Worm (Caenorhabditis elegans): ENCODE results near the gene nasp-2.

The nasp-2 gene

DNA sequence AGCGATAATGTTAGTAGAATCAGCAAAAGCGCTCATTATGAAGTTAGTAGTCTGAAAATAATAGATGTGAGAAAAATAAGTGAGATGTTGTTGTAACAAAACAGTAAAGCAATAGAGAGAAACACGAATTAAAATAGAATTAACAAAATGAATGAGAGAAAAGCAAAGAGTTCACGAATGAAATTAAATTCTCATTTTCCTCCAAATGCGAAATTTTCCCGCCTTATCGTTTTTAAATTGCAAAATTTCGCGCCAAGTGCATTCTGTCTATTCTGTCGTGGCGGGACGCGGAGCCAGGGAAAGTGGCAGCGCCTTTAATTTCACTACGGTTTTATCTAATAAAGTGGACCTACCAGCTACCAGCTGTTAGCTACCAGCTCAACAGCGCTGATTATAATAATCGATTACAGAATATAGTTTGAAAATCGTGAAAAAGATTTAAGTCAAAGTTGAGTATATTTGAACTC is at the start of gene nasp-2:
TSS of gene nasp-2 (minus strand) at position 51 of the 467 bp plus-strand sequence.
- TF ChIP-seq unc-39 (tag; optimal IDR thresholded peaks at IDR 0.05) = no peak
- no peak for TF ChIP-seq unc-62 (GFP tag; optimal IDR thresholded peaks at IDR 0.05)
- TF ChIP-seq zip-8 (tag; optimal IDR thresholded peaks at IDR 0.05) = no peak
- no peak for TF ChIP-seq flh-1 (GFP tag; optimal IDR thresholded peaks at IDR 0.05)
- no peak for TF ChIP-seq drap-1 (GFP tag; optimal IDR thresholded peaks at IDR 0.05)
- TF ChIP-seq nhr-28 (tag; optimal IDR thresholded peaks at IDR 0.05) = no peak
- TF ChIP-seq nhr-2 (tag; optimal IDR thresholded peaks at IDR 0.05) = no peak
- TF ChIP-seq ceh-43 (GFP tag; optimal IDR thresholded peaks at IDR 0.05) = no peak
- no peak for TF ChIP-seq ham-2 (GFP tag; optimal IDR thresholded peaks at IDR 0.05)
- no peak for TF ChIP-seq ceh-39 (tag; optimal IDR thresholded peaks at IDR 0.05)
- no peak for TF ChIP-seq mab-5 (tag; optimal IDR thresholded peaks at IDR 0.05)
- TF ChIP-seq hlh-1 (tag; optimal IDR thresholded peaks at IDR 0.05) = no peak
- TF ChIP-seq ztf-11 (tag; optimal IDR thresholded peaks at IDR 0.05) = no peak
- no peak for TF ChIP-seq M03D4.4 (tag; optimal IDR thresholded peaks at IDR 0.05)
- no peak for TF ChIP-seq unc-120 (tag; optimal IDR thresholded peaks at IDR 0.05; ENCODE audit: poor library complexity, severe bottlenecking)
- no peak for TF ChIP-seq nhr-237 (tag; optimal IDR thresholded peaks at IDR 0.05)
- TF ChIP-seq sptf-1 (tag; optimal IDR thresholded peaks at IDR 0.05) = no peak
- TF ChIP-seq lin-13 (tag; optimal IDR thresholded peaks at IDR 0.05) = no peak
- TF ChIP-seq elt-3 (tag; optimal IDR thresholded peaks at IDR 0.05) = no peak

- no peak for TF ChIP-seq nhr-28 (tag; optimal IDR thresholded peaks at IDR 0.05)
- no peak for TF ChIP-seq ceh-43 (GFP tag; optimal IDR thresholded peaks at IDR 0.05)
- no peak for TF ChIP-seq blmp-1 (tag; optimal IDR thresholded peaks at IDR 0.05)
- TF ChIP-seq lsy-2 (tag; optimal IDR thresholded peaks at IDR 0.05) = no peak
- no peak for TF ChIP-seq mab-5 (tag; optimal IDR thresholded peaks at IDR 0.05)
- TF ChIP-seq drap-1 (GFP tag; optimal IDR thresholded peaks at IDR 0.05) = no peak
- TF ChIP-seq lin-32 (GFP tag; optimal IDR thresholded peaks at IDR 0.05) = no peak
- no peak for TF ChIP-seq bed-3 (GFP tag; optimal IDR thresholded peaks at IDR 0.05)
- no peak for TF ChIP-seq nhr-2 (tag; optimal IDR thresholded peaks at IDR 0.05)
- no peak for TF ChIP-seq hlh-1 (tag; optimal IDR thresholded peaks at IDR 0.05)
- no peak for TF ChIP-seq unc-120 (tag; optimal IDR thresholded peaks at IDR 0.05; ENCODE audit: poor library complexity, severe bottlenecking)
- TF ChIP-seq lin-13 (tag; optimal IDR thresholded peaks at IDR 0.05) = no peak
- TF ChIP-seq snpc-4 (tag; optimal IDR thresholded peaks at IDR 0.05) = no peak
- no peak for TF ChIP-seq ztf-11 (tag; optimal IDR thresholded peaks at IDR 0.05)
- TF ChIP-seq flh-1 (GFP tag; optimal IDR thresholded peaks at IDR 0.05) = no peak
- TF ChIP-seq ceh-39 (tag; optimal IDR thresholded peaks at IDR 0.05) = no peak
- no peak for TF ChIP-seq pha-4 (tag; optimal IDR thresholded peaks at IDR 0.05)
- no peak for TF ChIP-seq nhr-12 (tag; optimal IDR thresholded peaks at IDR 0.05)
Measured at ce11 chrV:13360254-13360653, 48.2 kb upstream of the nasp-2 start, which contains the start of gene F32H5.4. TSS of gene F32H5.4 (plus strand) at chrV:13360554.

ce11 chrV:13358823-13359592 is 46.9 kb upstream of the nasp-2 start, which contains the start of gene F32H5.3:
TSS of gene F32H5.3 (plus strand) at chrV:13359335.
- TF ChIP-seq lin-13 (tag; optimal IDR thresholded peaks at IDR 0.05) = no peak

DNA sequence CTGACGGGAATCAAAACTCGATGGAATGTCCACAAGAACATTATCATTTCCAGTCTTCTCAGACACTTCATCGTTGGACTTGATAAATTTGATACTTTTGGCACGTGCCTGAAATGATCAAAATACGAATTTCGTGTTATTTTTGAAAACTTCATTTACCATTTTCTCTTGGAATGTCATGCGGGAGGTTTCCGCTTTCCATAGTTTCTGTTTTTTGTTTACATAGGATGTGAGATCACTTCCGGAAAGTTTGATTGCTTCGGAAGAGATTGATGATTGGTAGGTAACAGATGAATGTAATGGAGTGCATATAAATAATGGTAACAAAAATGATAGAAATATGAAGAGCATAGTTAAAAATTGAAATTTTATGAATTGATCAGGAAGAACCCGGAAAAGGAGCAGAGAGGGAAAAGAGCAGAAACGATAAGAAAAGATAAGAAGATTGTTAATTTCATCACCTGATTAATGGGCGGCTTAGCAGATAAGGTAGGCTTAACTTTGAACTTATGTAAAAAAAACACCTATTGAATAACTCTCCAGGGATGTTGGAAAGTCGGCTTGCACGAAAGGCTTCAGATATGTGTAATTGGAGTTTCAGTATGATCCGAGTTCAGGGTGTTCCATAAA is 45.7 kb upstream of the nasp-2 start, which contains the start of gene F32H5.1:
TSS of gene F32H5.1 (minus strand) at position 386 of the 630 bp plus-strand sequence.
- no peak for TF ChIP-seq ham-2 (GFP tag; optimal IDR thresholded peaks at IDR 0.05)
- no peak for TF ChIP-seq bed-3 (GFP tag; optimal IDR thresholded peaks at IDR 0.05)
- no peak for TF ChIP-seq M03D4.4 (tag; optimal IDR thresholded peaks at IDR 0.05)
- no peak for TF ChIP-seq ztf-11 (tag; optimal IDR thresholded peaks at IDR 0.05)
- TF ChIP-seq unc-120 (tag; optimal IDR thresholded peaks at IDR 0.05; ENCODE audit: poor library complexity, severe bottlenecking) = no peak
- no peak for TF ChIP-seq mab-5 (tag; optimal IDR thresholded peaks at IDR 0.05)
- no peak for TF ChIP-seq unc-62 (GFP tag; optimal IDR thresholded peaks at IDR 0.05)
- TF ChIP-seq zip-8 (tag; optimal IDR thresholded peaks at IDR 0.05) = no peak
- no peak for TF ChIP-seq cnd-1 (tag; optimal IDR thresholded peaks at IDR 0.05)
- TF ChIP-seq tbx-8 (GFP tag; optimal IDR thresholded peaks at IDR 0.05) = no peak
- TF ChIP-seq lin-13 (tag; optimal IDR thresholded peaks at IDR 0.05) = no peak
- TF ChIP-seq unc-39 (tag; optimal IDR thresholded peaks at IDR 0.05) = no peak
- no peak for TF ChIP-seq nhr-12 (tag; optimal IDR thresholded peaks at IDR 0.05)
- no peak for TF ChIP-seq nhr-28 (tag; optimal IDR thresholded peaks at IDR 0.05)
- no peak for TF ChIP-seq ceh-43 (GFP tag; optimal IDR thresholded peaks at IDR 0.05)

DNA sequence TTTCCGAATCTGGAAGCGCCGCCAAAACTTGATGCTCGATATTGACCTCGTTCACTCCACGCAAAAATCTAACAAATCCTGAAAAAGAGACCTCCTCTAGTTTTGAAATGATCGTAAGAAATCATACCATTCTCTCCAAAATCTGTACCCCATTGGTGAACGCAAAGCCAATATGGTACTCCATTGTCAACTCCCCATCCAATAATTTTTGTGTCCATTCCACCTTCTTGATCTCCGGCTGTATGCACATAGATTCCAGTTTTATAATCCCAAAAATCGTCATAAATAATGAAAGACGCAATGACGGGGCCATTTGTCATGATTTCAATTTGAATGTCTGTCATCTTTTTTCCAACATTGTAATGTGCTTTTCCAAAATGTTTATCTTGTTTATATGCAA is 44.1 kb upstream of the nasp-2 start:
- no peak for TF ChIP-seq ztf-11 (tag; optimal IDR thresholded peaks at IDR 0.05)
- no peak for TF ChIP-seq cnd-1 (tag; optimal IDR thresholded peaks at IDR 0.05)
- no peak for TF ChIP-seq drap-1 (GFP tag; optimal IDR thresholded peaks at IDR 0.05)
- TF ChIP-seq sptf-1 (tag; optimal IDR thresholded peaks at IDR 0.05) = no peak
- no peak for TF ChIP-seq ces-1 (GFP tag; optimal IDR thresholded peaks at IDR 0.05)
- TF ChIP-seq snpc-4 (tag; optimal IDR thresholded peaks at IDR 0.05) = no peak
- TF ChIP-seq bed-3 (GFP tag; optimal IDR thresholded peaks at IDR 0.05) = no peak
- TF ChIP-seq unc-39 (tag; optimal IDR thresholded peaks at IDR 0.05) = no peak
- no peak for TF ChIP-seq blmp-1 (tag; optimal IDR thresholded peaks at IDR 0.05)
- no peak for TF ChIP-seq ham-2 (GFP tag; optimal IDR thresholded peaks at IDR 0.05)
- TF ChIP-seq lsy-2 (tag; optimal IDR thresholded peaks at IDR 0.05) = no peak
- no peak for TF ChIP-seq hlh-1 (tag; optimal IDR thresholded peaks at IDR 0.05)

Measured in whole organism, mixed stage, embryonic.